Worm (Caenorhabditis elegans) whole organism, young adult: ENCODE measurements around the gene syd-9.

Source experiments
- B0019.2 ChIP-seq: fragments of 200-800 bp; sonication (Bioruptor generic); conservative IDR thresholded peaks from 2 replicates; pipeline ENCODE4 v1.3.6; 2022; ENCODE audit warnings: missing genetic modification reagents, missing genetic modification characterization, missing compliant biosample characterization
- B0035.1 ChIP-seq: sonication (generic microtip); optimal IDR thresholded peaks from 2 replicates; lab custom pipeline; 2016; ENCODE audit warnings: missing genetic modification characterization, mild to moderate bottlenecking, missing compliant biosample characterization, missing genotype, missing genetic modification reagents
- B0261.1 ChIP-seq: sonication (generic microtip); optimal IDR thresholded peaks from 2 replicates; lab custom pipeline; 2016; ENCODE audit warnings: mild to moderate bottlenecking, missing genetic modification characterization, moderate library complexity, missing compliant biosample characterization
- C06A6.2 ChIP-seq: fragments of 200-800 bp; sonication (Bioruptor generic); conservative IDR thresholded peaks from 2 replicates; pipeline ENCODE4 v1.3.6; 2022; ENCODE audit warnings: missing genetic modification characterization, missing compliant biosample characterization
- D2030.7 ChIP-seq: fragments of 200-800 bp; sonication (Bioruptor generic); IDR thresholded peaks from 2 replicates; pipeline ENCODE4 v1.3.6; 2022; ENCODE audit warnings: missing genetic modification reagents, missing genetic modification characterization, missing compliant biosample characterization
- F23B12.7 ChIP-seq: sonication (generic microtip); optimal IDR thresholded peaks from 2 replicates; lab custom pipeline; 2017; ENCODE audit warnings: missing genetic modification characterization, mild to moderate bottlenecking, missing compliant biosample characterization, antibody characterized with exemption, moderate library complexity; ENCODE audit not compliant: insufficient read depth
- F33H1.4 ChIP-seq: fragments of 200-800 bp; sonication (Bioruptor generic); IDR thresholded peaks from 2 replicates; pipeline ENCODE4 v1.3.6; 2022; ENCODE audit warnings: missing genetic modification reagents, missing genetic modification characterization, missing compliant biosample characterization
- F39B2.1 ChIP-seq: fragments of 200-800 bp; sonication (Bioruptor generic); IDR thresholded peaks from 2 replicates; pipeline ENCODE4 v1.3.6; 2022; ENCODE audit warnings: missing genetic modification reagents, missing genetic modification characterization, missing compliant biosample characterization
- F49E8.2 ChIP-seq: sonication (generic microtip); optimal IDR thresholded peaks from 3 replicates; lab custom pipeline; 2017; ENCODE audit warnings: missing genetic modification characterization, mild to moderate bottlenecking, missing compliant biosample characterization, antibody characterized with exemption, moderate library complexity; ENCODE audit not compliant: insufficient read depth
- T26A5.8 ChIP-seq: sonication (generic microtip); optimal IDR thresholded peaks from 2 replicates; lab custom pipeline; 2016; ENCODE audit warnings: missing genetic modification characterization, missing compliant biosample characterization
- Y95B8A.8 ChIP-seq: fragments of 200-800 bp; sonication (Bioruptor generic); IDR thresholded peaks from 2 replicates; pipeline ENCODE4 v1.3.6; 2022; ENCODE audit warnings: missing genetic modification reagents, missing genetic modification characterization, missing compliant biosample characterization
- aptf-3 ChIP-seq: fragments of 200-800 bp; sonication (Bioruptor generic); IDR thresholded peaks from 2 replicates; pipeline ENCODE4 v1.3.6; 2022; ENCODE audit warnings: missing genetic modification characterization, missing compliant biosample characterization
- attf-3 ChIP-seq: fragments of 200-800 bp; sonication (Bioruptor generic); conservative IDR thresholded peaks from 2 replicates; pipeline ENCODE4 v1.3.6; 2022; ENCODE audit warnings: missing genetic modification reagents, missing genetic modification characterization, missing compliant biosample characterization
- ccch-3 ChIP-seq: fragments of 200-800 bp; sonication (Bioruptor generic); optimal IDR thresholded peaks from 2 replicates; lab custom pipeline; 2018; ENCODE audit warnings: mild to moderate bottlenecking, missing genetic modification characterization, missing compliant biosample characterization
- cebp-2 ChIP-seq: fragments of 200-800 bp; sonication (Bioruptor generic); IDR thresholded peaks from 2 replicates; pipeline ENCODE4 v1.3.6; 2022; ENCODE audit warnings: missing genetic modification characterization, missing compliant biosample characterization
- ceh-40 ChIP-seq: fragments of 200-800 bp; sonication (Bioruptor generic); IDR thresholded peaks from 2 replicates; pipeline ENCODE4 v1.3.6; 2022; ENCODE audit warnings: missing genetic modification characterization, missing compliant biosample characterization
- ceh-91 ChIP-seq: fragments of 200-800 bp; sonication (Bioruptor generic); IDR thresholded peaks from 2 replicates; pipeline ENCODE4 v1.3.6; 2022; ENCODE audit warnings: missing genetic modification reagents, missing genetic modification characterization, missing compliant biosample characterization
- die-1 ChIP-seq: sonication (generic microtip); optimal IDR thresholded peaks from 2 replicates; lab custom pipeline; 2016; ENCODE audit warnings: missing genotype, mild to moderate bottlenecking, missing genetic modification characterization, missing compliant biosample characterization
- dpff-1 ChIP-seq: sonication (generic microtip); optimal IDR thresholded peaks from 2 replicates; lab custom pipeline; 2017; ENCODE audit warnings: mild to moderate bottlenecking, missing genetic modification characterization, missing compliant biosample characterization
- dpl-1 ChIP-seq: fragments of 150-350 bp; optimal IDR thresholded peaks from 2 replicates; lab custom pipeline; 2014; ENCODE audit warnings: missing biosample characterization, missing genetic modification reagents, missing genetic modification characterization
- efl-1 ChIP-seq: fragments of 150-350 bp; optimal IDR thresholded peaks from 2 replicates; lab custom pipeline; 2014; ENCODE audit warnings: missing biosample characterization, missing genetic modification reagents, missing genetic modification characterization
- him-1 ChIP-seq: sonication (generic microtip); optimal IDR thresholded peaks from 2 replicates; lab custom pipeline; 2016; ENCODE audit warnings: missing genotype, missing genetic modification reagents, missing genetic modification characterization, missing compliant biosample characterization
- hrde-1 ChIP-seq: sonication (generic microtip); optimal IDR thresholded peaks from 2 replicates; lab custom pipeline; 2016; ENCODE audit warnings: missing genetic modification characterization, mild to moderate bottlenecking, missing compliant biosample characterization, moderate library complexity, missing genotype, missing genetic modification reagents, borderline replicate concordance
- lin-26 ChIP-seq: fragments of 200-800 bp; sonication (Bioruptor generic); IDR thresholded peaks from 2 replicates; pipeline ENCODE4 v1.3.6; 2022; ENCODE audit warnings: missing genetic modification reagents, missing genetic modification characterization, missing compliant biosample characterization
- lin-54 ChIP-seq: fragments of 200-800 bp; sonication (Bioruptor generic); optimal IDR thresholded peaks from 2 replicates; lab custom pipeline; 2018; ENCODE audit warnings: mild to moderate bottlenecking, missing genetic modification characterization, missing compliant biosample characterization
- lsy-27 ChIP-seq: sonication (generic microtip); optimal IDR thresholded peaks from 2 replicates; lab custom pipeline; 2017; ENCODE audit warnings: missing genetic modification characterization, mild to moderate bottlenecking, missing compliant biosample characterization, antibody characterized with exemption, missing genotype, borderline replicate concordance; ENCODE audit not compliant: insufficient read depth
- madf-10 ChIP-seq: sonication (generic microtip); optimal IDR thresholded peaks from 2 replicates; lab custom pipeline; 2016; ENCODE audit warnings: mild to moderate bottlenecking, missing genetic modification characterization, missing compliant biosample characterization
- madf-3 ChIP-seq: fragments of 200-800 bp; sonication (Bioruptor generic); IDR thresholded peaks from 2 replicates; pipeline ENCODE4 v1.3.6; 2022; ENCODE audit warnings: missing genetic modification reagents, missing genetic modification characterization, missing compliant biosample characterization
- madf-6 ChIP-seq: fragments of 200-800 bp; sonication (Bioruptor generic); IDR thresholded peaks from 2 replicates; pipeline ENCODE4 v1.3.6; 2022; ENCODE audit warnings: missing genetic modification reagents, missing genetic modification characterization, missing compliant biosample characterization
- mes-4 ChIP-seq: sonication (generic microtip); optimal IDR thresholded peaks from 2 replicates; lab custom pipeline; 2016; ENCODE audit warnings: missing genotype, missing genetic modification characterization, missing compliant biosample characterization
- mxl-1 ChIP-seq: sonication (generic microtip); optimal IDR thresholded peaks from 2 replicates; lab custom pipeline; 2016; ENCODE audit warnings: missing genetic modification characterization, missing compliant biosample characterization
- nfyb-1 ChIP-seq: fragments of 200-800 bp; sonication (Bioruptor generic); IDR thresholded peaks from 2 replicates; pipeline ENCODE4 v1.3.6; 2022; ENCODE audit warnings: missing genetic modification reagents, missing genetic modification characterization, missing compliant biosample characterization
- nhr-80 ChIP-seq: sonication (generic microtip); optimal IDR thresholded peaks from 2 replicates; lab custom pipeline; 2016; ENCODE audit warnings: missing genetic modification characterization, missing compliant biosample characterization
- nhr-90 ChIP-seq: sonication (generic microtip); optimal IDR thresholded peaks from 2 replicates; lab custom pipeline; 2016; ENCODE audit warnings: missing genotype, mild to moderate bottlenecking, missing genetic modification characterization, missing compliant biosample characterization
- rcor-1 ChIP-seq: fragments of 200-800 bp; sonication (Bioruptor generic); IDR thresholded peaks from 2 replicates; pipeline ENCODE4 v1.3.6; 2022; ENCODE audit warnings: missing genetic modification reagents, missing genetic modification characterization, missing compliant biosample characterization
- tbp1 ChIP-seq: fragments of 200-800 bp; sonication (Bioruptor generic); optimal IDR thresholded peaks from 2 replicates; lab custom pipeline; 2018; ENCODE audit warnings: mild to moderate bottlenecking, missing genetic modification characterization, missing compliant biosample characterization
- tlf-1 ChIP-seq: fragments of 200-800 bp; sonication (Bioruptor generic); optimal IDR thresholded peaks from 2 replicates; lab custom pipeline; 2018; ENCODE audit warnings: mild to moderate bottlenecking, missing genetic modification characterization, missing compliant biosample characterization
- unc-130 ChIP-seq: sonication (generic microtip); optimal IDR thresholded peaks from 2 replicates; lab custom pipeline; 2016; ENCODE audit warnings: missing genetic modification reagents, missing genetic modification characterization, missing compliant biosample characterization
- ztf-6 ChIP-seq: fragments of 200-800 bp; sonication (Bioruptor generic); IDR thresholded peaks from 2 replicates; pipeline ENCODE4 v1.3.6; 2022; ENCODE audit warnings: missing genetic modification reagents, missing genetic modification characterization, missing compliant biosample characterization

The syd-9 gene

ce11 chrX:7205195-7205594, 12.7 kb upstream of the syd-9 start, which contains the start of gene C55B6.5:
TSS of gene C55B6.5 (minus strand) at chrX:7205295.
- TF ChIP-seq mes-4 (tag; lab: Kevin White, UChicago) (no peak), tbp1 (GFP tag; lab: Kevin White, UChicago) (no peak), madf-6 (GFP tag; lab: Robert Waterston, UW) (no peak), dpff-1 (tag; lab: Kevin White, UChicago) (no peak), B0019.2 (GFP tag; lab: Robert Waterston, UW) (no peak), him-1 (tag; lab: Kevin White, UChicago) (no peak)

ce11 chrX:7206419-7206818, 11.5 kb upstream of the syd-9 start, which contains the start of gene ZK867.2:
TSS of gene ZK867.2 (plus strand) at chrX:7206719.
- TF ChIP-seq madf-10 (no peak), ceh-40 (GFP tag; lab: Robert Waterston, UW) (no peak), lin-26 (no peak), nfyb-1 (GFP tag; lab: Robert Waterston, UW) (no peak), mxl-1 (tag; lab: Kevin White, UChicago) (no peak), T26A5.8 (tag; lab: Kevin White, UChicago) (no peak), him-1 (tag; lab: Kevin White, UChicago) (no peak), madf-3 (GFP tag; lab: Robert Waterston, UW) (no peak), ceh-91 (GFP tag; lab: Robert Waterston, UW) (no peak), D2030.7 (GFP tag; lab: Robert Waterston, UW) (no peak), die-1 (tag; lab: Kevin White, UChicago) (no peak), lin-54 (GFP tag; lab: Kevin White, UChicago) (no peak), mes-4 (tag; lab: Kevin White, UChicago) (no peak), lsy-27 (no peak), nhr-80 (no peak)
- TF ChIP-seq, all 124 proteins: peak for 0

ce11 chrX:7209151-7209550, 8.7 kb upstream of the syd-9 start:
- TF ChIP-seq dpl-1 (no peak), attf-3 (GFP tag; lab: Robert Waterston, UW) (no peak), nhr-90 (no peak), ztf-6 (GFP tag; lab: Robert Waterston, UW) (no peak), tlf-1 (GFP tag; lab: Kevin White, UChicago) (no peak), aptf-3 (GFP tag; lab: Robert Waterston, UW) (no peak), C06A6.2 (GFP tag; lab: Robert Waterston, UW) (no peak), F33H1.4 (GFP tag; lab: Robert Waterston, UW) (no peak), hrde-1 (tag; lab: Kevin White, UChicago) (no peak), efl-1 (GFP tag; lab: Kevin White, UChicago) (no peak), cebp-2 (GFP tag; lab: Robert Waterston, UW) (no peak), F49E8.2 (tag; lab: Kevin White, UChicago) (no peak), rcor-1 (GFP tag; lab: Robert Waterston, UW) (no peak), mxl-1 (tag; lab: Kevin White, UChicago) (no peak), lsy-27 (no peak), F39B2.1 (no peak), B0261.1 (tag; lab: Kevin White, UChicago) (no peak), lin-54 (GFP tag; lab: Kevin White, UChicago) (no peak)

DNA sequence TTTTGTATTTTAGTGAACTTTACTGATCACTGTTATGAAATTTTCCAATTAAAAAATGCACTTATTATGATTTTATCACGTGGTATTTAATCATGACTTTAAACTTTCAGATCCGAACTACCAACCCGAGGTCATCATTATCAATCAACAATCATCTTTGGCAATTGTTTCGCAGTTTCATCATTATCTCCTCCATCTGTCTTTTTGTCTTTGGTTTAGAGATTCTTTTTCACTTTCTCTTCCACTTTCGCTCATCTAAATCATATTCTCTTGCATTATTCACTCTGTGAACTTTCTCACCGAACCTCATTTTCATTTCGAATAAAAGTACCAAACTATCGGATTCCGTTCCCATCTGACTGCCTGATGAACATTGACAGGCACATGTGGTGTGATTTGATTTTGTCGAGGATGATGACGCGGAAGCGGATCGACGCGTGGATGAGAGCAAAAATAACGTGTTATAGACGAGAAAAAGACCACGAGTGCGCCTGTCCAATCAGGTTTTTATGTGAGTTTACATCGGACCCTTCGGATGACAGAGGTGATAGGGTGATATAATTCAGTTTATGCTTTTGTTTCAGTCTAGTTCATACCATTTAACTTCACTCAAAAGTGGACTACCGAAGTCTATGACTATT, 7.3 kb upstream of the syd-9 start:
- TF ChIP-seq Y95B8A.8: no peak
- no peak for TF ChIP-seq ccch-3
- no peak for TF ChIP-seq unc-130 (GFP tag; lab: Kevin White, UChicago)
- no peak for TF ChIP-seq F23B12.7
- TF ChIP-seq B0035.1 (tag; lab: Kevin White, UChicago): no peak
